Worm (Caenorhabditis elegans) whole organism, early embryonic: Measurements from ENCODE around the gene mcp-1.

Experiments used
- B0310.2 ChIP-seq: sonication (generic microtip); optimal IDR thresholded peaks from 2 replicates; lab custom pipeline; 2016; ENCODE audit warnings: mild to moderate bottlenecking, missing genetic modification characterization, missing compliant biosample characterization
- F13C5.2 ChIP-seq: sonication (generic microtip); optimal IDR thresholded peaks from 2 replicates; lab custom pipeline; 2017; ENCODE audit warnings: mild to moderate bottlenecking, missing genetic modification characterization, inconsistent platforms, missing compliant biosample characterization
- aly-1 ChIP-seq: sonication (generic microtip); optimal IDR thresholded peaks from 2 replicates; lab custom pipeline; 2016; ENCODE audit warnings: missing genetic modification characterization, missing compliant biosample characterization
- ama-1 ChIP-seq: fragments of 150-350 bp; optimal IDR thresholded peaks from 2 replicates; lab custom pipeline; 2014
- ceh-13 ChIP-seq: fragments of 200-800 bp; sonication (Bioruptor generic); optimal IDR thresholded peaks from 2 replicates; lab custom pipeline; 2018; ENCODE audit warnings: mild to moderate bottlenecking, missing genetic modification characterization, missing compliant biosample characterization
- ceh-36 ChIP-seq: sonication (generic microtip); optimal IDR thresholded peaks from 2 replicates; lab custom pipeline; 2016; ENCODE audit warnings: missing genetic modification characterization, inconsistent platforms, missing compliant biosample characterization
- ets-7 ChIP-seq: sonication (generic microtip); optimal IDR thresholded peaks from 2 replicates; lab custom pipeline; 2016; ENCODE audit warnings: missing genotype, missing genetic modification characterization, missing compliant biosample characterization
- flt-1 ChIP-seq: fragments of 200-800 bp; sonication (Bioruptor generic); IDR thresholded peaks from 2 replicates; pipeline ENCODE4 v1.3.6; 2022; ENCODE audit warnings: missing genetic modification characterization, missing compliant biosample characterization
- hmbx-1 ChIP-seq: sonication (generic microtip); optimal IDR thresholded peaks from 2 replicates; lab custom pipeline; 2016; ENCODE audit warnings: mild to moderate bottlenecking, missing genetic modification characterization, missing compliant biosample characterization
- hmg-4 ChIP-seq: fragments of 200-800 bp; sonication (Bioruptor generic); optimal IDR thresholded peaks from 2 replicates; lab custom pipeline; 2018; ENCODE audit warnings: mild to moderate bottlenecking, missing genetic modification characterization, missing compliant biosample characterization
- hnd-1 ChIP-seq: sonication (generic microtip); optimal IDR thresholded peaks from 2 replicates; lab custom pipeline; 2016; ENCODE audit warnings: missing genetic modification characterization, missing compliant biosample characterization
- pes-1 ChIP-seq: fragments of 200-800 bp; sonication (Bioruptor generic); IDR thresholded peaks from 2 replicates; pipeline ENCODE4 v1.3.6; 2022; ENCODE audit warnings: missing genetic modification reagents, missing genetic modification characterization, missing compliant biosample characterization
- scrt-1 ChIP-seq: fragments of 200-800 bp; sonication (Bioruptor generic); IDR thresholded peaks from 2 replicates; pipeline ENCODE4 v1.3.6; 2022; ENCODE audit warnings: missing genetic modification characterization, missing compliant biosample characterization
- sea-1 ChIP-seq: fragments of 200-800 bp; sonication (Bioruptor generic); conservative IDR thresholded peaks from 2 replicates; pipeline ENCODE4 v1.3.6; 2022; ENCODE audit warnings: missing genetic modification characterization, missing compliant biosample characterization
- tbx-11 ChIP-seq: fragments of 200-800 bp; sonication (Bioruptor generic); IDR thresholded peaks from 2 replicates; pipeline ENCODE4 v1.3.6; 2022; ENCODE audit warnings: missing genetic modification characterization, missing compliant biosample characterization
- tbx-37 ChIP-seq: fragments of 200-800 bp; sonication (Bioruptor generic); conservative IDR thresholded peaks from 2 replicates; pipeline ENCODE4 v1.3.6; 2022; ENCODE audit warnings: missing genetic modification reagents, missing genetic modification characterization, missing compliant biosample characterization
- tra-4 ChIP-seq: sonication (generic microtip); optimal IDR thresholded peaks from 2 replicates; lab custom pipeline; 2017; ENCODE audit warnings: missing genetic modification characterization, missing compliant biosample characterization

The mcp-1 gene

ce11 chrV:5953086-5953485, 8.5 kb upstream of the mcp-1 start:
- TF ChIP-seq ceh-13 (GFP tag; lab: Kevin White, UChicago) (no peak), sea-1 (GFP tag; lab: Robert Waterston, UW) (no peak), scrt-1 (no peak), flt-1 (no peak), pes-1 (GFP tag; lab: Robert Waterston, UW) (no peak), tbx-11 (GFP tag; lab: Robert Waterston, UW) (no peak), tbx-37 (GFP tag; lab: Robert Waterston, UW) (no peak), hnd-1 (tag; lab: Kevin White, UChicago) (no peak), ets-7 (no peak), hmbx-1 (no peak), hmg-4 (GFP tag; lab: Kevin White, UChicago) (no peak), F13C5.2 (tag; lab: Kevin White, UChicago) (no peak), ceh-36 (tag; lab: Kevin White, UChicago) (no peak), aly-1 (tag; lab: Kevin White, UChicago) (no peak), ama-1 (lab: Kevin White, UChicago) (no peak), B0310.2 (tag; lab: Kevin White, UChicago) (no peak), tra-4 (tag; lab: Kevin White, UChicago) (no peak)

DNA sequence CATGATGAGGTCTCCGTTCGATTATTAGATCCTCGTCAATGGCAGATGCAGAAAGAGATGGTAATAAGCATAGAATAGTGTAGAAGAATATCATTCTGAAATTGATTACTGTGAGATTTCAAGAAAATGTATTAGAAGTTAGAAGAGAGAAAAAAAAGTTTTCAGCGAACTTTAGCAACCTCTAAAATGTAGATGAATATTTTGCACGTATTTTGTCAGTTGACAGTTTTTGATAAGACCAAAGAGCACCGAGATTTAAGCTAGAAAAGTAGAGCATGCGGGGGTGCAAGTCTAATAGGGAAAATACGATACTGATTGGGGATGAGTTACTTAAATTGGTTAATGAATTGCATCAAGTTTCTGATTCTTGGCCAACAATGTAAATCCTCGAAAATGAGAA, 6.9 kb upstream of the mcp-1 start, which contains the start of gene M03F8.6:
Gene M03F8.6, minus strand, starts transcription at position 101 of the 400 bp plus-strand sequence.
- TF ChIP-seq tra-4 (tag; lab: Kevin White, UChicago), result no peak
- TF ChIP-seq flt-1, result no peak
- no peak for TF ChIP-seq B0310.2 (tag; lab: Kevin White, UChicago)

DNA sequence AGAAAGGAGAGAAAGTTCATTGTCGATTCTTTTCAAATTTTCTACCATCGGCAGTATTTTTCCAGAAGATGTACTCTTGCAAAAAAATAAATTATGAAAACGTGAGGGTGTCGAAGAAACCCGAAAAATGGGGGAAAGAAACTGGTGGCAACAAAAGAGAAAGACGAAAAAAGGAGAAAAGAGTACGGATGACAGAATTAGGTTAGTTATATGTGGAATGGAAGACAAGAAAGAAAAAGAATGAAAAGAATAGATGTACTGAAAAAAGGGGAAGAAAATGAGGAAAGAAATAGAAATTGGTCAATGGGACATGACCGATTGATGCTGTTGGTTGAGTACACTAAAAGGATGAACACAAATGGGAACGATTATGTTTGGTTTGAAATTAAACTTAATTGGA, 6.0 kb upstream of the mcp-1 start:
- TF ChIP-seq tra-4 (tag; lab: Kevin White, UChicago), result no peak

DNA sequence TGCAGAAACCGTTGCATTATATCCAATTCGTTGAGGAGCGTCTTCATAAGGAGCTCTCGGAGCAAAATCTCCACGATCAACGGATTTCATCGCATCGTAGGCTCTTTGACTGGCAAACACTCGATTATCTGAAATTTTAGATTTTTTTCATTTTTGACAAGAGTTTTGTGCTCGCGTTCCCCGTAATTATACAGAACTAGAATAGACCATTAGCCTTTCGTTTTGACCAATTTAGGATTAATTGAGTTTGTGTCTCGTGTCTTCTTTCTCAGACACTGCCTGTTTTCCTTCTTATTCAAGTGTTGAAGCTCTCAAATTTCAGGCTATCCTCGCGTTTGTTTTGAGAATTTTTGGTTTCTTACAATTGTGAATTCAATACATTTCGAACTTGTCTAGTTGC, 1.5 kb downstream of the mcp-1 start:
- TF ChIP-seq hmbx-1 (no peak), aly-1 (tag; lab: Kevin White, UChicago) (no peak), ceh-36 (tag; lab: Kevin White, UChicago) (no peak), hmg-4 (GFP tag; lab: Kevin White, UChicago) (no peak), tra-4 (tag; lab: Kevin White, UChicago) (no peak), B0310.2 (tag; lab: Kevin White, UChicago) (no peak), sea-1 (GFP tag; lab: Robert Waterston, UW) (no peak), flt-1 (no peak), ceh-13 (GFP tag; lab: Kevin White, UChicago) (no peak)

- TF ChIP-seq flt-1, result no peak
Measured at ce11 chrV:5963696-5964095, 2.1 kb downstream of the mcp-1 start, which contains the start of gene pcm-1. Gene pcm-1, minus strand, starts transcription at chrV:5963882.

ce11 chrV:5964658-5965178, 3.1 kb downstream of the mcp-1 start:
- TF ChIP-seq hnd-1 (tag; lab: Kevin White, UChicago), result no peak
- TF ChIP-seq scrt-1, result no peak
- TF ChIP-seq aly-1 (tag; lab: Kevin White, UChicago), result no peak
- TF ChIP-seq ets-7, result no peak
- TF ChIP-seq ceh-36 (tag; lab: Kevin White, UChicago), result no peak
- TF ChIP-seq flt-1, result no peak
- no peak for TF ChIP-seq tra-4 (tag; lab: Kevin White, UChicago)
- TF ChIP-seq hmbx-1, result no peak
- no peak for TF ChIP-seq tbx-11 (GFP tag; lab: Robert Waterston, UW)
- TF ChIP-seq B0310.2 (tag; lab: Kevin White, UChicago), result no peak
- TF ChIP-seq sea-1 (GFP tag; lab: Robert Waterston, UW), result no peak
- TF ChIP-seq hmg-4 (GFP tag; lab: Kevin White, UChicago), result no peak
- TF ChIP-seq ama-1 (lab: Kevin White, UChicago), result no peak
- no peak for TF ChIP-seq ceh-13 (GFP tag; lab: Kevin White, UChicago)
- no peak for TF ChIP-seq tbx-37 (GFP tag; lab: Robert Waterston, UW)
- no peak for TF ChIP-seq pes-1 (GFP tag; lab: Robert Waterston, UW)
- TF ChIP-seq F13C5.2 (tag; lab: Kevin White, UChicago), result no peak

- TF ChIP-seq ceh-13 (GFP tag; lab: Kevin White, UChicago) (no peak), B0310.2 (tag; lab: Kevin White, UChicago) (no peak), sea-1 (GFP tag; lab: Robert Waterston, UW) (no peak), hmg-4 (GFP tag; lab: Kevin White, UChicago) (no peak), aly-1 (tag; lab: Kevin White, UChicago) (no peak), flt-1 (no peak), tbx-37 (GFP tag; lab: Robert Waterston, UW) (no peak), scrt-1 (no peak), hmbx-1 (no peak), F13C5.2 (tag; lab: Kevin White, UChicago) (no peak), ama-1 (lab: Kevin White, UChicago) (no peak), ceh-36 (tag; lab: Kevin White, UChicago) (no peak), ets-7 (no peak), tra-4 (tag; lab: Kevin White, UChicago) (no peak), tbx-11 (GFP tag; lab: Robert Waterston, UW) (no peak), pes-1 (GFP tag; lab: Robert Waterston, UW) (no peak), hnd-1 (tag; lab: Kevin White, UChicago) (no peak)
Measured at ce11 chrV:5972582-5972981, 11.0 kb downstream of the mcp-1 start.

DNA sequence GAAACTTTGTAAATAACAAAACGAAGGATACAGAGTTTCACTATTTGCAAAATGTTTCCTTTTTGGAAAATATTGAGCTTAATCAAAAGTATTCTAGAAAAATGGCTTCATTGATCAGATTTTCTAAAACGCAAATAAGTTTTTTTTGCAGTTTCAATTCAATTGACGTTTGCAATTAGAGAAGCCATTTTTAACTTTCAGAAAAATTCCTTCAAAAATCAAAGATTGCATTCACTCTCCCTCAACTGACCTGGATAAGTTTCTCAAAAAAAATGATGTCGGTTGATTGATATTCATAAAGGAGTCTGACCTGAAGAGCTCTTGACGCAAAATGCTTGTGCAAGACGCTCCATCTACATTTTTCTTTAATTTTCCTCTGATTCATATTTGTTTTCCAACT, 12.1 kb downstream of the mcp-1 start:
- TF ChIP-seq ets-7 (no peak), F13C5.2 (tag; lab: Kevin White, UChicago) (no peak), ceh-13 (GFP tag; lab: Kevin White, UChicago) (no peak), tbx-37 (GFP tag; lab: Robert Waterston, UW) (no peak), aly-1 (tag; lab: Kevin White, UChicago) (no peak), ceh-36 (tag; lab: Kevin White, UChicago) (no peak), tbx-11 (GFP tag; lab: Robert Waterston, UW) (no peak), B0310.2 (tag; lab: Kevin White, UChicago) (no peak), scrt-1 (no peak), hmbx-1 (no peak), pes-1 (GFP tag; lab: Robert Waterston, UW) (no peak), flt-1 (no peak), sea-1 (GFP tag; lab: Robert Waterston, UW) (no peak), tra-4 (tag; lab: Kevin White, UChicago) (no peak), ama-1 (lab: Kevin White, UChicago) (no peak)
